Fruit fly (Drosophila melanogaster) whole organism: Measurements from ENCODE around the gene ATPsynC.
A peak's percentile ranks its signal among the peaks of the same experiment; 100 is the strongest.

Source experiments
- CG8478 ChIP-seq: fragments of >200 bp; optimal IDR thresholded peaks from 2 replicates; lab custom pipeline; 2018; ENCODE audit warnings: inconsistent platforms
- Dll ChIP-seq: fragments of >200 bp; optimal IDR thresholded peaks from 2 replicates; lab custom pipeline; 2017
- EcR ChIP-seq, 2 experiments: fragments of >200 bp; optimal IDR thresholded peaks; 2 replicates each; lab custom pipeline; 2017; ENCODE audit warnings: missing biosample characterization in 2 of 2, missing genetic modification characterization in 2 of 2, missing genetic modification reagents in 2 of 2
- pan ChIP-seq: fragments of >200 bp; optimal IDR thresholded peaks from 2 replicates; lab custom pipeline; 2017
- psq ChIP-seq: fragments of >200 bp; optimal IDR thresholded peaks from 2 replicates; lab custom pipeline; 2017
- usp ChIP-seq: fragments of >200 bp; optimal IDR thresholded peaks from 2 replicates; lab custom pipeline; 2017; ENCODE audit warnings: missing biosample characterization, missing genetic modification characterization, mixed read lengths

The ATPsynC gene

DNA sequence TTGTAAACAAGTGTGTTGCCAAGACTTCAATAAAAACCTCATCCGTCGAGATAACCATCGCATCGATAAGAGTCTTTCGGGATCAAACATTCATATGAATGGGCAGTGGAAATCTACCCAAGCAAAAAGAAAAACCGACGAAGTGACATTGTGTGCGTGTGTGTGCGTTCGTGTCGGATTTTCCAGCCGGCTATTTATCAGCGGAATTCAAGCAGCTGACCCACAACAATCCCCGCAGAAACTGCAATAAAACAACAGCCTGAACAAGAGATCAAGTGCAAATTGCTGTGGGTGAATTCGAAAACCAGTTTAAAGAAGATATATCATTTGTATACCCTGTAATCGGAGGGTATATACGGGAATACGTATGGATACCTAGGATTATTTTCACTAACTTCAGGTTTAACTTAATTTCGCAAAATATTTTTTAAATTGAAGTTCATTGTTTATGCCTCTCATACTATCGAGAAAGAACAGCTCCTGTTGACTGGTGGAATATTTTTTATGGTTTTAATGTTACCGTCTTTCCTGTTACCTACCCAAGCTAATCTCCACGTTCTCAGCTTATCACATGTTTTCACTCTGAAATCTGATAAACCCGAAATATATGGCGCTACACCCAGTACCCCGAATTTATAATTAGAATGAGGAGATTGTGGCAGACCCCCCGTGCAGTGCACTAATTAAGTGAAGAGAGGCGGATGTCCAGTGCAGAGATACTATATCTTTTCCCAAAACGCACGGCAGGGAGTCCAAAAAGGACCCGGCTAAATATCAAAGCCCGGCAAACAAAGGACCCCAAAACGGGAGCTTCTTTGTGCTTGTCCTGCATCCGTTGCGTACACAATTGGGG is 22.1 kb downstream of the ATPsynC start:
- TF ChIP-seq Dll (lab: Kevin White, UChicago): no peak
- TF ChIP-seq psq: no peak
- TF ChIP-seq EcR (GFP tag; optimal IDR thresholded peaks at IDR 0.05; lab: Kevin White, UChicago): no peak
- TF ChIP-seq CG8478: no peak
- no peak for TF ChIP-seq usp (GFP tag; lab: Kevin White, UChicago)
- TF ChIP-seq pan: peak; percentile 61

DNA sequence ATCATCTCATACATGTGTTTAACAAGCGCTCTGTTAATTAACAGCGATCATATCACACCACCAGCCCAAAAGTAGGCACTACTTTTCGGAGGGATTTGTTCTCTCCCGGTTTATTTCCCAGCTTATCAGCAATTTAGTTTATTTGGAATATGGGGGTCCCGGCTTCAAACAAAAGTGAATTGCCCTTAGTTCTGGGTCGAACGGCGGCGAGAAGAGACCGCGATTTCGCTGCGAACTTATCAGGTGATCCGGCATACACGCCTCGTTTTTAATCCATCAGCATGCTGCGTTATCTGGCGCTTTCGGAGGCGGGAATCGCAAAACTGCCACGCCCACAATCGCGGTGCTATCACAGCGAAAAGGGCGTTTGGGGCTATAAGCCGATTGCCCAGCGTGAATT is 22.7 kb downstream of the ATPsynC start, which contains the start of gene CG1544:
Gene CG1544 (plus strand): TSS at position 186 of the 400 bp plus-strand sequence.
- no peak for TF ChIP-seq CG8478
- TF ChIP-seq psq: no peak
- no peak for TF ChIP-seq pan
- TF ChIP-seq Dll (lab: Kevin White, UChicago): no peak

DNA sequence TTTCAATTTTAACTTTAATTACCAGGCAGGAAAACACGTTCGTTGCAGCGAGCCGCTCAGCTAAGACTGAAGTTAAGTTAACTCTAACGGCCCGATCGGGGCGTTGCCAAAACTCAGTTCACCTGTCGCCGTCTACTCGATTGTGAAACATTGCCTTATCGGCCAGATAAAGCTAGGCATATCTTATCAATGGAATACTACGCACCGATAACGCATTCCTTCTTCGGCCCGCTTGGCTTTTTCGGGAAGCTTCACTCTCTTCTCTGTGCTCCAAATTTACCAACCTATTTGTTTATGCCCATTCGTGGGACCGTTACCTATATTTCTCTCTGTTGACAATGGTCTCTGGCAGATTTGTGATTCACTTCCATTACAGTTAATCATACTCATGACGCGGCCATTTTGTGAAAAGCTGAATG is 23.7 kb downstream of the ATPsynC start, which contains the start of gene mesh:
Gene mesh (minus strand): TSS at position 68 of the 419 bp plus-strand sequence.
- no peak for TF ChIP-seq CG8478

DNA sequence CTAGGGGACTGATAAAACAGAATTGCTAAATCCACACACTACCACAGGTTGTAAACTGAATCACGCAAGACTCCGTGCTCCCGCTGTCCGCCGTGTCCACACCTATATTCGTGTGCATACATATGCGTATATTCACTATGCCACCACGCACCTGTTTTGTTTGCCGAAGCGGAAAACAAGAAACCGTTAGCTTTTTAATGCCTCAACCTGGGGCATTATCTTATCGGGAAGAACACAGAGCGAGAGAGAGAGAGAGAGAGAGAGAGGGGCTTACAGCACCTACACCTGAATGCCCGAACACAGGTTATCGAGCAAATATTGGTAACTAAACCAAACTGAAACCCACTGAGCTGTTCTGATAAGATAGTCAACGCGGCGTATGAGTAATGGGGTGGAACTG is 24.8 kb downstream of the ATPsynC start:
- TF ChIP-seq usp (GFP tag; lab: Kevin White, UChicago): no peak
- no peak for TF ChIP-seq pan
- no peak for TF ChIP-seq psq

DNA sequence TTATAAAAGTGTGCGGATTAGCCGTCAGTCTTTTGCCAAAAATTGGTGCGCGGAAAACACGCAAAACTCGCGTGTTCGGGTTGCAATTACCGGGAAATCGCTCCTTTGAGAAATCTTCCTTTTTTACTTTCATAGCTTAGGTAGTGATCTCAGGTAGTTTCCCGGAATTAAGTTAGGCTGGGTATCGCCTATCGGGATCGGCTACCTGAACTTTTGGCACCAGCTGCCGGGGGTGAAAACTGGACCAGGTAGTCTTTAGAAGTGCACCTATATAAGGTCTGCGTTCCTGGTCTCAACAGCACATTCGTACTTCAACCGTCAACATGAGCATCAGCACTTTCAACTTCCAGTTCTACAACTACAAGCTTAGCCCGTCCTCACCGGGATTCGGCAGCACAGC is 26.4 kb downstream of the ATPsynC start, which contains the start of gene bnk:
Gene bnk (plus strand): TSS at position 301 of the 400 bp plus-strand sequence.
- TF ChIP-seq CG8478 (no peak), EcR (GFP tag; optimal IDR thresholded peaks at IDR 0.05; lab: Kevin White, UChicago) (no peak)

DNA sequence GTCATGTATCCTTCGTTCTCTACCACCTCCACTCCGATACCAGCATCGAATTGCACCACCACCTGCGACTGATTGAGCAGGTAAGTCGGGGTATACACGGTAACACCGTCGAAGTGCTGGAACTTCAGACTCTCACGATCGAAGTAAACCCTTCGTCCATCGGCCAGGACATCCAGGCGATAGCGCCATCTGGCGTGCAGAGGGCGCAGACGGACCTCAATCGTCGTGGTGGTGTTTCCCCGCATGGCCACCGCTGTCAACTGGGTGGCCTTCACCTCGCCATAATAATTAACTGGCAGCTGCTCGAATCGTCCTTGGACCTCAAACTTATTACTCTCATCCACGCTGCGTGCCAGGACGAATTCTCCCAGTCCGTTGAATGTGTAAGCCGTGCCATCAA is 37.6 kb downstream of the ATPsynC start:
- TF ChIP-seq pan (no peak), usp (GFP tag; lab: Kevin White, UChicago) (no peak), psq (no peak), Dll (lab: Kevin White, UChicago) (no peak), CG8478 (no peak)

DNA sequence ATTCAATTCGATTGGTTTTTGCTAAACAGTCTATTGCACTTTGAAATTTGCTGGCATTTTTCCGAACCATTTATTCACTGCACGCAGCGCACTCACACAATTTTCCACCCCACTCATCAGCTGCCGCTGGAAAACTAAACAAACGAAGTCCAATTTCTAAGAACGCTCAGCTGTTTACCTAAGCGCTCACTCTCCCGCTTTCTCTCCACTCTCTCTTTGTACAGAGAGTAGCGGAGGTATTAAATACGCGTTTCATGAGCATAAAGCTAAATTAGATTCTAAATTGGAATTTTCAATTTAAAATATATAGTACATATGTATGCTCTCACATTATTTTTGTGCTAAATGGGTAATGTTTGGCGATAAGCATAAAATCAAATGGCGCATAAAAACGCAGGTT is 50.5 kb downstream of the ATPsynC start, which contains the start of gene stops:
Gene stops (minus strand): TSS at position 139 of the 400 bp plus-strand sequence.
- TF ChIP-seq Dll (lab: Kevin White, UChicago): no peak

DNA sequence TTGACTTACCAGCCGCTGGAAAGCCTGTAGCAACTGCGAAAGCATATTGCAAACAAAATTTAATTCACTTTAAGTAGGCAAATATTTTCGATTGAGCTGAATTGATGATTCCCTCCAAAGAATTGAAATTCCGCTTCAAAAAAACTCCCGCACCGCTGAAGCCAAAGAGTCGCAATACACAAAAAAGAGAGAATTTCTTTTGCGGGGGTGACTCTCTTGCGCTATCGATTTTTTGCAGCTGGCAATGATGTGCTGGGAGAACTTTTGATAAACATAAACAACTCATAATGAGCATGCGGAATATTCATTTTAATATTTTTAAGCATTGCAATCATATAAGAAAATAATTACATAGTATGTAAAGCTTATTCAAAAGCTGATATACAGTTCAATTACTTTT is 51.0 kb downstream of the ATPsynC start:
- TF ChIP-seq pan (no peak), Dll (lab: Kevin White, UChicago) (no peak), usp (GFP tag; lab: Kevin White, UChicago) (no peak), EcR (GFP tag; optimal IDR thresholded peaks at IDR 0.05; lab: Kevin White, UChicago) (no peak), psq (no peak), CG8478 (no peak)
